Fruit fly (Drosophila melanogaster) whole organism, embryonic: ENCODE measurements around the gene CG32706.
A peak's percentile ranks its signal among the peaks of the same experiment; 100 is the strongest.

Experiments used
- CG10147 ChIP-seq: fragments of 200-800 bp; sonication (Bioruptor generic); optimal IDR thresholded peaks from 2 replicates; lab custom pipeline; 2019; ENCODE audit warnings: missing biosample characterization, mild to moderate bottlenecking, missing genetic modification characterization, moderate library complexity
- CG10209 ChIP-seq: fragments of 200-800 bp; sonication (Bioruptor generic); optimal IDR thresholded peaks from 3 replicates; lab custom pipeline; 2017; ENCODE audit warnings: missing biosample characterization, mild to moderate bottlenecking, missing genetic modification characterization, missing genetic modification reagents
- CG11247 ChIP-seq: fragments of 200-800 bp; sonication (Bioruptor generic); IDR thresholded peaks from 2 replicates; pipeline ENCODE4 v1.3.6; 2022; ENCODE audit warnings: missing biosample characterization, missing genetic modification characterization
- CG11723 ChIP-seq: fragments of 200-800 bp; sonication (Bioruptor generic); optimal IDR thresholded peaks from 2 replicates; lab custom pipeline; 2017; ENCODE audit warnings: missing biosample characterization, mild to moderate bottlenecking, missing genetic modification characterization
- CG14667 ChIP-seq: fragments of 200-800 bp; sonication (Bioruptor generic); IDR thresholded peaks from 2 replicates; pipeline ENCODE4 v1.3.6; 2022; ENCODE audit warnings: missing biosample characterization, missing genetic modification characterization
- CG15479 ChIP-seq: fragments of 200-800 bp; sonication (Bioruptor generic); optimal IDR thresholded peaks from 3 replicates; lab custom pipeline; 2019; ENCODE audit warnings: missing biosample characterization, mild to moderate bottlenecking, missing genetic modification characterization, moderate library complexity
- CG15514 ChIP-seq: fragments of 200-800 bp; sonication (Bioruptor generic); optimal IDR thresholded peaks from 3 replicates; lab custom pipeline; 2017; ENCODE audit warnings: missing biosample characterization, missing genetic modification characterization, mild to moderate bottlenecking, moderate library complexity, missing genetic modification reagents
- CG1603 ChIP-seq: fragments of 200-800 bp; sonication (Bioruptor generic); optimal IDR thresholded peaks from 2 replicates; lab custom pipeline; 2019; ENCODE audit warnings: missing biosample characterization, mild to moderate bottlenecking, missing genetic modification characterization, moderate library complexity
- CG17328 ChIP-seq: fragments of 200-800 bp; sonication (Bioruptor generic); IDR thresholded peaks from 2 replicates; pipeline ENCODE4 v1.3.6; 2022; ENCODE audit warnings: missing biosample characterization, missing genetic modification characterization
- CG17912 ChIP-seq: fragments of 200-800 bp; sonication (Bioruptor generic); optimal IDR thresholded peaks from 2 replicates; lab custom pipeline; 2018; ENCODE audit warnings: missing biosample characterization, mild to moderate bottlenecking, missing genetic modification characterization
- CG18262 ChIP-seq: fragments of 200-800 bp; optimal IDR thresholded peaks from 3 replicates; lab custom pipeline; 2019; ENCODE audit warnings: missing biosample characterization, mild to moderate bottlenecking, missing genetic modification characterization, moderate library complexity
- CG2199 ChIP-seq: fragments of 200-800 bp; sonication (Bioruptor generic); IDR thresholded peaks from 3 replicates; pipeline ENCODE4 v1.3.6; 2022; ENCODE audit warnings: missing biosample characterization, missing genetic modification characterization
- CG2202 ChIP-seq: fragments of 200-800 bp; sonication (Bioruptor generic); optimal IDR thresholded peaks from 2 replicates; lab custom pipeline; 2018; ENCODE audit warnings: missing biosample characterization, mild to moderate bottlenecking, missing genetic modification characterization
- CG3838 ChIP-seq: fragments of 200-800 bp; sonication (Bioruptor generic); optimal IDR thresholded peaks from 3 replicates; lab custom pipeline; 2016; ENCODE audit warnings: missing biosample characterization, missing genetic modification characterization
- CG8290 ChIP-seq, 3 experiments: fragments of 200-800 bp; sonication (Bioruptor generic); optimal IDR thresholded peaks; 2 replicates each; lab custom pipeline; 2016 to 2019; ENCODE audit warnings: missing biosample characterization in 3 of 3, missing genetic modification characterization in 3 of 3, mild to moderate bottlenecking in 2 of 3, moderate library complexity in 1 of 3
- CTCF ChIP-seq: fragments of 200-800 bp; sonication (Bioruptor generic); optimal IDR thresholded peaks from 2 replicates; lab custom pipeline; 2017; ENCODE audit warnings: missing biosample characterization, mild to moderate bottlenecking, missing genetic modification characterization, moderate library complexity
- Chrac-16 ChIP-seq: fragments of 200-800 bp; sonication (Bioruptor generic); optimal IDR thresholded peaks from 3 replicates; lab custom pipeline; 2016; ENCODE audit warnings: missing biosample characterization, missing genetic modification characterization
- Dbx ChIP-seq: fragments of 200-800 bp; sonication (Bioruptor generic); IDR thresholded peaks from 3 replicates; pipeline ENCODE4 v1.3.6; 2022; ENCODE audit warnings: missing biosample characterization, missing genetic modification characterization
- Deaf1 ChIP-seq: fragments of 200-800 bp; optimal IDR thresholded peaks from 3 replicates; lab custom pipeline; 2019; ENCODE audit warnings: missing biosample characterization, mild to moderate bottlenecking, missing genetic modification characterization, moderate library complexity
- Dek ChIP-seq: fragments of 200-800 bp; sonication (Bioruptor generic); optimal IDR thresholded peaks from 3 replicates; lab custom pipeline; 2019; ENCODE audit warnings: missing biosample characterization, mild to moderate bottlenecking, missing genetic modification characterization, moderate library complexity
- Dfd ChIP-seq, 2 experiments: fragments of >200 bp; optimal IDR thresholded peaks; 2 replicates each; lab custom pipeline; 2017; ENCODE audit warnings: missing biosample characterization in 2 of 2, missing genetic modification characterization in 2 of 2
- Dll ChIP-seq: fragments of 200-800 bp; sonication (Bioruptor generic); IDR thresholded peaks from 4 replicates; pipeline ENCODE4 v1.3.6; 2022; ENCODE audit warnings: missing biosample characterization, missing genetic modification characterization; ENCODE audit not compliant: partially characterized antibody
- E2f1 ChIP-seq: fragments of 200-800 bp; sonication (Bioruptor generic); IDR thresholded peaks from 2 replicates; pipeline ENCODE4 v1.3.6; 2022; ENCODE audit warnings: missing biosample characterization, missing genetic modification characterization
- Ets97D ChIP-seq: fragments of 200-800 bp; sonication (Bioruptor generic); optimal IDR thresholded peaks from 3 replicates; lab custom pipeline; 2016; ENCODE audit warnings: missing biosample characterization, missing genetic modification characterization
- Hmr ChIP-seq: fragments of 200-800 bp; sonication (Bioruptor generic); optimal IDR thresholded peaks from 3 replicates; lab custom pipeline; 2017; ENCODE audit warnings: mild to moderate bottlenecking, missing biosample characterization, missing genetic modification reagents, missing genetic modification characterization
- Lhr ChIP-seq: fragments of 200-800 bp; sonication (Bioruptor generic); optimal IDR thresholded peaks from 3 replicates; lab custom pipeline; 2017; ENCODE audit warnings: mild to moderate bottlenecking, missing biosample characterization, missing genetic modification reagents, missing genetic modification characterization
- Tbp ChIP-seq: fragments of >200 bp; optimal IDR thresholded peaks from 2 replicates; lab custom pipeline; 2018; ENCODE audit warnings: missing biosample characterization, missing genetic modification characterization
- bsh ChIP-seq, 2 experiments: fragments of 200-800 bp; sonication (Bioruptor generic); optimal IDR thresholded peaks; 2 replicates each; lab custom pipeline; 2017 to 2018; ENCODE audit warnings: mild to moderate bottlenecking in 2 of 2, missing biosample characterization in 2 of 2, missing genetic modification characterization in 2 of 2, moderate library complexity in 1 of 2
- crol ChIP-seq: fragments of 200-800 bp; sonication (Bioruptor generic); IDR thresholded peaks from 2 replicates; pipeline ENCODE4 v1.3.6; 2022; ENCODE audit warnings: missing biosample characterization, missing genetic modification characterization
- cwo ChIP-seq: fragments of 200-800 bp; sonication (Bioruptor generic); optimal IDR thresholded peaks from 3 replicates; lab custom pipeline; 2017; ENCODE audit warnings: missing biosample characterization, missing genetic modification characterization, mild to moderate bottlenecking, moderate library complexity, missing genetic modification reagents
- danr ChIP-seq: fragments of 200-800 bp; sonication (Bioruptor generic); IDR thresholded peaks from 2 replicates; pipeline ENCODE4 v1.3.6; 2022; ENCODE audit warnings: missing biosample characterization, missing genetic modification characterization
- dm ChIP-seq: fragments of 200-800 bp; sonication (Bioruptor generic); optimal IDR thresholded peaks from 3 replicates; lab custom pipeline; 2016; ENCODE audit warnings: missing biosample characterization, missing genetic modification characterization
- dmrt11E ChIP-seq: fragments of 200-800 bp; sonication (Bioruptor generic); optimal IDR thresholded peaks from 3 replicates; lab custom pipeline; 2018; ENCODE audit warnings: missing biosample characterization, mild to moderate bottlenecking, missing genetic modification characterization, moderate library complexity
- fd96Cb ChIP-seq: fragments of 200-800 bp; sonication (Bioruptor generic); optimal IDR thresholded peaks from 2 replicates; lab custom pipeline; 2018; ENCODE audit warnings: missing biosample characterization, mild to moderate bottlenecking, missing genetic modification characterization, moderate library complexity
- ham ChIP-seq: fragments of 200-800 bp; sonication (Bioruptor generic); IDR thresholded peaks from 2 replicates; pipeline ENCODE4 v1.3.6; 2022; ENCODE audit warnings: missing biosample characterization, missing genetic modification characterization
- hkb ChIP-seq, 2 experiments: fragments of 200-800 bp in 1 of 2; fragments of >200 bp in 1 of 2; sonication (Bioruptor generic) in 1 of 2; IDR thresholded peaks in 1 of 2; optimal IDR thresholded peaks in 1 of 2; 2 replicates each; pipeline versions ENCODE4 v1.3.6 to Lab custom; 2017 to 2022; ENCODE audit warnings: missing biosample characterization in 1 of 2, missing genetic modification characterization in 1 of 2
- kni ChIP-seq: fragments of 200-800 bp; sonication (Bioruptor generic); optimal IDR thresholded peaks from 3 replicates; lab custom pipeline; 2017; ENCODE audit warnings: mild to moderate bottlenecking, missing biosample characterization, missing genetic modification reagents, missing genetic modification characterization
- mld ChIP-seq: fragments of 200-800 bp; sonication (Bioruptor generic); IDR thresholded peaks from 3 replicates; pipeline ENCODE4 v1.3.6; 2022; ENCODE audit warnings: missing biosample characterization, missing genetic modification characterization; ENCODE audit not compliant: partially characterized antibody
- repo ChIP-seq: fragments of 200-800 bp; sonication (Bioruptor generic); optimal IDR thresholded peaks from 2 replicates; lab custom pipeline; 2016; ENCODE audit warnings: missing biosample characterization, missing genetic modification characterization
- salm ChIP-seq: fragments of 200-800 bp; sonication (Bioruptor generic); optimal IDR thresholded peaks from 2 replicates; lab custom pipeline; 2018; ENCODE audit warnings: missing biosample characterization, mild to moderate bottlenecking, missing genetic modification characterization
- sim ChIP-seq: fragments of 200-800 bp; sonication (Bioruptor generic); IDR thresholded peaks from 2 replicates; pipeline ENCODE4 v1.3.6; 2022; ENCODE audit warnings: missing biosample characterization, missing genetic modification characterization
- slp2 ChIP-seq: fragments of 200-800 bp; sonication (Bioruptor generic); optimal IDR thresholded peaks from 2 replicates; lab custom pipeline; 2016; ENCODE audit warnings: missing biosample characterization, missing genetic modification characterization
- so ChIP-seq: fragments of 200-800 bp; sonication (Bioruptor generic); IDR thresholded peaks from 3 replicates; pipeline ENCODE4 v1.3.6; 2022; ENCODE audit warnings: missing biosample characterization, missing genetic modification characterization
- sob ChIP-seq: fragments of 200-800 bp; sonication (Bioruptor generic); IDR thresholded peaks from 2 replicates; pipeline ENCODE4 v1.3.6; 2022; ENCODE audit warnings: missing biosample characterization, missing genetic modification characterization
- tap ChIP-seq: fragments of 200-800 bp; optimal IDR thresholded peaks from 3 replicates; lab custom pipeline; 2019; ENCODE audit warnings: missing biosample characterization, mild to moderate bottlenecking, missing genetic modification characterization, moderate library complexity
- twi ChIP-seq: fragments of 200-800 bp; optimal IDR thresholded peaks from 2 replicates; lab custom pipeline; 2019; ENCODE audit warnings: missing biosample characterization, mild to moderate bottlenecking, missing genetic modification characterization, moderate library complexity
- usp ChIP-seq: fragments of >200 bp; optimal IDR thresholded peaks from 2 replicates; lab custom pipeline; 2017; ENCODE audit warnings: missing biosample characterization, missing genetic modification characterization
- vvl ChIP-seq: fragments of 200-800 bp; sonication (Bioruptor generic); IDR thresholded peaks from 2 replicates; pipeline ENCODE4 v1.3.6; 2022; ENCODE audit warnings: missing biosample characterization, missing genetic modification characterization
- wdn ChIP-seq: fragments of 200-800 bp; sonication (Bioruptor generic); IDR thresholded peaks from 2 replicates; pipeline ENCODE4 v1.3.6; 2022; ENCODE audit warnings: missing biosample characterization, missing genetic modification characterization
- zen2 ChIP-seq: fragments of 200-800 bp; sonication (Bioruptor generic); IDR thresholded peaks from 3 replicates; pipeline ENCODE4 v1.3.6; 2022; ENCODE audit warnings: missing biosample characterization, missing genetic modification characterization; ENCODE audit not compliant: partially characterized antibody

CG32706 gene

DNA sequence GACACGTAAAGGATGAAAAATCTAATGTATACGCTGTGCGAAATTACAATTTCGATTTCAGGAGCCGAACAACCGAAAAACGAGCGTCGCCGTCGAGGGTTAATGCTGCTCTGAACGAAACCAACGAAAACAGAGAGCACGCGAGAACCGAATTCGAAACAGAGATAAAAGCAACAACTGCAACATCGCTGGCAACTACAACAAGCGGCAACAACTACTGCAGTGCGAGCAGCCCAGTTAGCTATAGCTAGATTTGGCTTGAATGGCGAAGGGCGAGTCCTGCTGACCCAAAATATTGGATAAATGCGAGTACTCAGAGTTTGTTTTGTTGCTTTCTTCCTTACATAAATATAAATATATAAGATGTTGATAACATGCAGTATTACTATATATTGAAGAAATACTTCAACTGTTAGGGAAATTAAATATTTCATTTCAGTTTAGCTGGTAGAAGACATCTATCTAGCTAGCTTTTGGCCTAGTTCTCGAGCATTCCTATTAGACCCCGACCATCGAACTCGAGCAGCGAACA is 48.1 kb downstream of the CG32706 start, which contains the start of gene fend (continued):
- TF ChIP-seq kni, result peak; percentile 98
- TF ChIP-seq CG15514 (GFP tag; lab: Kevin White, UChicago), result peak; percentile 97
- TF ChIP-seq cwo (GFP tag; lab: Kevin White, UChicago), result peak; percentile 24
- no peak for TF ChIP-seq CG11247 (GFP tag; lab: Robert Waterston, UW)
- TF ChIP-seq Chrac-16 (GFP tag; lab: Kevin White, UChicago), result peak; percentile 22
- TF ChIP-seq CG10209 (GFP tag; lab: Kevin White, UChicago), result peak; percentile 25
- no peak for TF ChIP-seq Dbx (GFP tag; lab: Robert Waterston, UW)
- TF ChIP-seq CG2202 (tag; lab: Kevin White, UChicago), result no peak
- no peak for TF ChIP-seq hkb (optimal IDR thresholded peaks at IDR 0.05; lab: Kevin White, UChicago)
- TF ChIP-seq hkb (GFP tag; IDR thresholded peaks at IDR 0.05; lab: Robert Waterston, UW), result peak; percentile 10; the same call in 1 of the 2 replicates
- TF ChIP-seq Dek (tag; lab: Kevin White, UChicago), result no peak
- TF ChIP-seq sim (GFP tag; lab: Robert Waterston, UW), result no peak
- TF ChIP-seq Deaf1, result peak; percentile 68
- TF ChIP-seq CG17912 (GFP tag; lab: Kevin White, UChicago), result no peak
- no peak for TF ChIP-seq CG14667 (GFP tag; lab: Robert Waterston, UW)
- no peak for TF ChIP-seq CTCF
- no peak for TF ChIP-seq fd96Cb
- peak; percentile 1 for TF ChIP-seq CG1603 (tag; lab: Kevin White, UChicago)
- TF ChIP-seq CG3838 (GFP tag; lab: Kevin White, UChicago), result peak; percentile 83
- no peak for TF ChIP-seq so (GFP tag; lab: Robert Waterston, UW)
- peak; percentile 90 for TF ChIP-seq Tbp
- no peak for TF ChIP-seq ham
- TF ChIP-seq wdn (GFP tag; lab: Robert Waterston, UW), result no peak
- TF ChIP-seq Dfd (GFP tag; optimal IDR thresholded peaks at IDR 0.05; lab: Kevin White, UChicago), result no peak
- no peak for TF ChIP-seq CG2199 (GFP tag; lab: Robert Waterston, UW)
- TF ChIP-seq dm, result no peak
- TF ChIP-seq twi (tag; lab: Kevin White, UChicago), result peak; percentile 41
- TF ChIP-seq CG15479 (GFP tag; lab: Kevin White, UChicago), result peak; percentile 47
- TF ChIP-seq bsh (GFP tag; optimal IDR thresholded peaks at IDR 0.05; lab: Kevin White, UChicago), result peak in 1 of 2 experiments; percentile 32
- TF ChIP-seq CG18262 (tag; lab: Kevin White, UChicago), result peak; percentile 61
- TF ChIP-seq mld (GFP tag; lab: Robert Waterston, UW), result no peak
- TF ChIP-seq CG17328, result no peak
- TF ChIP-seq CG10147 (GFP tag; lab: Kevin White, UChicago), result peak; percentile 43
- TF ChIP-seq Ets97D (GFP tag; lab: Kevin White, UChicago), result no peak
- no peak for TF ChIP-seq zen2
- no peak for TF ChIP-seq crol (GFP tag; lab: Robert Waterston, UW)
- TF ChIP-seq Lhr (GFP tag; lab: Kevin White, UChicago), result peak; percentile 14
- TF ChIP-seq Hmr (GFP tag; lab: Kevin White, UChicago), result peak; percentile 48
- peak; percentile 11 for TF ChIP-seq CG11723 (GFP tag; lab: Kevin White, UChicago)
- TF ChIP-seq sob (GFP tag; lab: Robert Waterston, UW), result 0 out of 2 replicates have a peak, but pooled peaks have one; percentile 17
- TF ChIP-seq repo, result no peak
- TF ChIP-seq dmrt11E (tag; lab: Kevin White, UChicago), result peak; percentile 13
- peak; percentile 11 for TF ChIP-seq CG8290 (GFP tag; optimal IDR thresholded peaks at IDR 0.05; lab: Kevin White, UChicago)
- no peak for TF ChIP-seq CG8290 (tag; optimal IDR thresholded peaks at IDR 0.05; lab: Kevin White, UChicago)
- TF ChIP-seq slp2 (GFP tag; lab: Kevin White, UChicago), result no peak
- no peak for TF ChIP-seq danr (GFP tag; lab: Robert Waterston, UW)
- TF ChIP-seq E2f1 (GFP tag; lab: Robert Waterston, UW), result no peak
- no peak for TF ChIP-seq Dll (GFP tag; lab: Robert Waterston, UW)
- TF ChIP-seq vvl, result peak; percentile 26; the same call in 1 of the 2 replicates
- TF ChIP-seq salm, result no peak
- TF ChIP-seq usp (GFP tag; lab: Kevin White, UChicago), result no peak
- peak; percentile 45 for TF ChIP-seq tap (tag; lab: Kevin White, UChicago)
